Fruit fly (Drosophila melanogaster) Kc167 (cell line): ENCODE results near the gene msk.

ENCODE experiments used
- Myc ChIP-seq: fragments of >200 bp; optimal IDR thresholded peaks from 2 replicates; lab custom pipeline; 2017; ENCODE audit warnings: missing external identifiers
- Sin3A ChIP-seq: fragments of >200 bp; optimal IDR thresholded peaks from 2 replicates; lab custom pipeline; 2018; ENCODE audit warnings: missing external identifiers
- h ChIP-seq: fragments of >200 bp; optimal IDR thresholded peaks from 3 replicates; lab custom pipeline; 2018; ENCODE audit warnings: missing external identifiers
- insv ChIP-seq: fragments of >200 bp; optimal IDR thresholded peaks from 3 replicates; lab custom pipeline; 2018; ENCODE audit warnings: missing external identifiers
- psq ChIP-seq: fragments of >200 bp; optimal IDR thresholded peaks from 2 replicates; lab custom pipeline; 2017; ENCODE audit warnings: missing external identifiers
- ttk ChIP-seq: sonication (Bioruptor generic); optimal IDR thresholded peaks from 2 replicates; lab custom pipeline; 2017; ENCODE audit warnings: missing external identifiers

DNA sequence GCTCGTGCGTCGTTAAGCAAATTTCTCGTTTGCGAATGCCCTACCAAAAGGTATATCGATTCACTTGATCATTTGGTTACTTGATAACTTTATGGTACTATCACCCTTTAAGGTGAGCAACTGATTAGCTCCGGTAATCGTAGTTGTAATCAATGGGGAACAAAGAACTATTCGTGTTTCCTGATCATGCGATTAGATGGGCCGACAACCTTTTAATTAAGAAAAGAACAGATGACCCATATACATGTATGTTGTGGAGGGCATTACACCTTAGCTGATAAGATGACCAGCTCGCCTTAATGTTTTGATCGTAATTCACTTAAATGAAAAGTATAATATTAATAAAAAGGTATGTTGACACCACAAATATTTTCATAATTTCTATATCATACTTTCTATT lies 42.6 kb upstream of the msk start:
- TF ChIP-seq psq (lab: Kevin White, UChicago) (no peak), h (lab: Kevin White, UChicago) (no peak), Sin3A (lab: Kevin White, UChicago) (no peak), Myc (lab: Kevin White, UChicago) (no peak), insv (lab: Kevin White, UChicago) (no peak), ttk (no peak)
